Fruit fly (Drosophila melanogaster): ENCODE measurements around the gene Ubr1.

Ubr1 gene

dm6 chrX:16944049-16944532 lies 24.4 kb downstream of the Ubr1 start (continued):
- TF ChIP-seq disco-r (GFP tag; optimal IDR thresholded peaks at IDR 0.05) (no peak), CG2875 (GFP tag; optimal IDR thresholded peaks at IDR 0.05) (no peak), Sox100B (GFP tag; optimal IDR thresholded peaks at IDR 0.05) (peak; percentile 63), CG14860 (GFP tag; IDR thresholded peaks at IDR 0.05; ENCODE audit: partially characterized antibody) (no peak), CG6683 (GFP tag; optimal IDR thresholded peaks at IDR 0.05) (peak; percentile 54), wor (GFP tag; IDR thresholded peaks at IDR 0.05) (no peak), ewg (GFP tag; optimal IDR thresholded peaks at IDR 0.05) (no peak), HLHmδ (GFP tag; optimal IDR thresholded peaks at IDR 0.05) (no peak), Ada2b (GFP tag; IDR thresholded peaks at IDR 0.05) (0 out of 2 replicates have a peak, but pooled peaks have one; percentile 20), CG17361 (GFP tag; IDR thresholded peaks at IDR 0.05) (peak; percentile 47; the same call in 2 of the 3 replicates), Fer1 (GFP tag; optimal IDR thresholded peaks at IDR 0.05) (peak; percentile 82), sens (GFP tag) (peak; percentile 14), crol (GFP tag; IDR thresholded peaks at IDR 0.05) (peak; percentile 73), MESR4 (GFP tag; optimal IDR thresholded peaks at IDR 0.05) (no peak), CG3995 (GFP tag; optimal IDR thresholded peaks at IDR 0.05) (no peak), caup (GFP tag; optimal IDR thresholded peaks at IDR 0.05; ENCODE audit: severe bottlenecking) (peak; percentile 47), sna (GFP tag; IDR thresholded peaks at IDR 0.05; ENCODE audit: partially characterized antibody) (no peak), Usf (GFP tag; optimal IDR thresholded peaks at IDR 0.05) (peak; percentile 9), CHES-1-like (GFP tag; optimal IDR thresholded peaks at IDR 0.05) (no peak), Atf6 (GFP tag; IDR thresholded peaks at IDR 0.05) (no peak), ttk (GFP tag; IDR thresholded peaks at IDR 0.05) (peak; percentile 24; the same call in 1 of the 2 replicates), Eip74EF (GFP tag; optimal IDR thresholded peaks at IDR 0.05) (peak in 1 of 2 experiments; percentile 18), onecut (GFP tag; IDR thresholded peaks at IDR 0.05) (no peak), CG7786 (GFP tag; optimal IDR thresholded peaks at IDR 0.05) (no peak), HLH3B (GFP tag; IDR thresholded peaks at IDR 0.05) (0 out of 2 replicates have a peak, but pooled peaks have one; percentile 24), GATAe (GFP tag; conservative IDR thresholded peaks at IDR 0.05) (0 out of 2 replicates have a peak, but pooled peaks have one; percentile 31), lmd (GFP tag; IDR thresholded peaks at IDR 0.05) (peak; percentile 61; the same call in 1 of the 2 replicates), CG13894 (tag; optimal IDR thresholded peaks at IDR 0.05) (peak; percentile 60), Stat92E (GFP tag; optimal IDR thresholded peaks at IDR 0.05) (no peak), mld (GFP tag; IDR thresholded peaks at IDR 0.05; ENCODE audit: partially characterized antibody) (no peak), CG12769 (tag; optimal IDR thresholded peaks at IDR 0.05) (peak; percentile 35), D19A (tag; optimal IDR thresholded peaks at IDR 0.05) (peak; percentile 63), CG4404 (GFP tag; IDR thresholded peaks at IDR 0.05) (no peak), Oli (tag; optimal IDR thresholded peaks at IDR 0.05) (peak; percentile 70), Kr (GFP tag; optimal IDR thresholded peaks at IDR 0.05) (no peak), gsb (GFP tag; IDR thresholded peaks at IDR 0.05) (peak; percentile 47; the same call in 1 of the 2 replicates), CG18262 (tag; optimal IDR thresholded peaks at IDR 0.05) (peak; percentile 48), Spps (tag; optimal IDR thresholded peaks at IDR 0.05) (no peak), grn (GFP tag; optimal IDR thresholded peaks at IDR 0.05) (no peak), bcd (GFP tag; optimal IDR thresholded peaks at IDR 0.05) (peak; percentile 54), CG15514 (GFP tag; optimal IDR thresholded peaks at IDR 0.05) (peak; percentile 21), Fer2 (tag; optimal IDR thresholded peaks at IDR 0.05) (peak; percentile 7), tna (GFP tag; IDR thresholded peaks at IDR 0.05; ENCODE audit: partially characterized antibody) (no peak), CG18599 (GFP tag; optimal IDR thresholded peaks at IDR 0.05) (peak; percentile 81), CG16815 (GFP tag; optimal IDR thresholded peaks at IDR 0.05) (peak; percentile 33), MTF-1 (GFP tag; optimal IDR thresholded peaks at IDR 0.05; ENCODE audit: borderline replicate concordance) (no peak), HmgD (GFP tag; optimal IDR thresholded peaks at IDR 0.05) (no peak), exex (tag; optimal IDR thresholded peaks at IDR 0.05) (peak; percentile 84), CG3838 (GFP tag; optimal IDR thresholded peaks at IDR 0.05) (no peak)

Measured in whole organism, embryonic.